Fruit fly (Drosophila melanogaster): ENCODE results near the gene dnt.

Gene dnt

DNA sequence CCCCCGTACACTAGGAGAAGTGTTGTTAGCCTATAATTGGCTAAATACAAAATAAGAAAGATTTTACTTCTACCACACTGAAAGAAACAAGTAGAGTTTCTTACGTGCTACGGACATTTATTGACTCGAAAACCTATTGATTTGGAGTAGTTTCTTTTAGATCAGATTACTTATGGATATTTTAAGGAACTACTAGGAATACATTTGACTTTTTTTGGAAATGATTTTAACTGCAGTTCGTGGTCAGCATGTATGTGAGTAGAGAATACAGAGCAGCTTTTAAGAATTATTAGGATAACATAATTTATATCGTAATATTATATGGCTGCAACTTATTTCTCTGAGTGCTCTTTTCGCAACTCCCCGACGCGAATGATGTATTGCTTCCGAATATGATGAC lies 48.4 kb downstream of the dnt start (continued):
- TF ChIP-seq lola (GFP tag; optimal IDR thresholded peaks at IDR 0.05), result peak in 1 of 3 experiments; percentile 17
- TF ChIP-seq Abd-B (GFP tag; optimal IDR thresholded peaks at IDR 0.05), result peak; percentile 1
- no peak for TF ChIP-seq Sry-β (GFP tag; optimal IDR thresholded peaks at IDR 0.05)
- TF ChIP-seq GATAe (GFP tag; conservative IDR thresholded peaks at IDR 0.05), result no peak
- TF ChIP-seq fu2 (GFP tag; optimal IDR thresholded peaks at IDR 0.05), result no peak

DNA sequence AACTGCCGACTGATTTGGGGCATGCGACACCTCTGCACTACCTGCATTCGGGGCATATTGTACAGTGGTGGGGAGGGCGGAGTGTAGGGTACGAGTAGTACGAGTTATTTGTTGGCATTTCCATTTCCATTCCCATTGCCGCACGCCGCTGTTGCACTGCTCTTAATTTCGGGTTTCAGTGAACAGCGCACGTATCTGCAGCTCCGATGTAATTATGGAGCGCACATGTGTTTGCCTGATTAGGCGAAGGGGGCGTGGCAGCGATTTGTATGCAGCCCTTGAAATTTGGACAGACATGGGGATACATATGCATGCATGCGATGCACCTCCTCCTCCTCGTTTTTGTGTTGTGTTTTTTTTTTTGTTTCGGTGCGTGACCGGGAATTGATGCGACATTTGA lies 49.6 kb downstream of the dnt start:
- no peak for TF ChIP-seq ems (GFP tag; optimal IDR thresholded peaks at IDR 0.05)
- TF ChIP-seq tll (GFP tag; optimal IDR thresholded peaks at IDR 0.05), result no peak
- no peak for TF ChIP-seq Dad (GFP tag; optimal IDR thresholded peaks at IDR 0.05)
- TF ChIP-seq Ets97D (GFP tag; optimal IDR thresholded peaks at IDR 0.05), result no peak
- peak; percentile 21 for TF ChIP-seq D19B (GFP tag; optimal IDR thresholded peaks at IDR 0.05)
- no peak for TF ChIP-seq NC2β (GFP tag; optimal IDR thresholded peaks at IDR 0.05)
- TF ChIP-seq Jarid2 (GFP tag; optimal IDR thresholded peaks at IDR 0.05), result no peak
- no peak for TF ChIP-seq CG3847 (GFP tag; IDR thresholded peaks at IDR 0.05)
- TF ChIP-seq Meics (GFP tag; optimal IDR thresholded peaks at IDR 0.05), result no peak
- TF ChIP-seq twi (tag; optimal IDR thresholded peaks at IDR 0.05), result peak; percentile 93
- TF ChIP-seq Optix (GFP tag; IDR thresholded peaks at IDR 0.05), result 0 out of 3 replicates have a peak, but pooled peaks have one; percentile 19
- TF ChIP-seq hth (optimal IDR thresholded peaks at IDR 0.05), result no peak
- no peak for TF ChIP-seq D (optimal IDR thresholded peaks at IDR 0.05)
- TF ChIP-seq D (GFP tag; optimal IDR thresholded peaks at IDR 0.05), result no peak
- TF ChIP-seq CG11560 (tag; IDR thresholded peaks at IDR 0.05), result no peak
- no peak for TF ChIP-seq hkb (optimal IDR thresholded peaks at IDR 0.05)
- no peak for TF ChIP-seq hkb (GFP tag; IDR thresholded peaks at IDR 0.05)
- TF ChIP-seq CG15269 (tag; optimal IDR thresholded peaks at IDR 0.05), result no peak
- TF ChIP-seq BtbVII (GFP tag; optimal IDR thresholded peaks at IDR 0.05), result no peak
- TF ChIP-seq CG18764 (GFP tag; optimal IDR thresholded peaks at IDR 0.05), result no peak
- TF ChIP-seq CG18011 (GFP tag; optimal IDR thresholded peaks at IDR 0.05), result no peak
- no peak for TF ChIP-seq lilli (GFP tag; optimal IDR thresholded peaks at IDR 0.05)
- TF ChIP-seq Dref (GFP tag; IDR thresholded peaks at IDR 0.05), result no peak
- no peak for TF ChIP-seq psq (GFP tag; optimal IDR thresholded peaks at IDR 0.05)
- no peak for TF ChIP-seq E2f1 (GFP tag; IDR thresholded peaks at IDR 0.05)
- no peak for TF ChIP-seq CG7928 (GFP tag; optimal IDR thresholded peaks at IDR 0.05)
- TF ChIP-seq D19A (tag; optimal IDR thresholded peaks at IDR 0.05), result no peak
- TF ChIP-seq HmgD (GFP tag; optimal IDR thresholded peaks at IDR 0.05), result no peak
- TF ChIP-seq CG34376 (GFP tag; optimal IDR thresholded peaks at IDR 0.05), result no peak
- peak; percentile 92 for TF ChIP-seq CG3065 (GFP tag; optimal IDR thresholded peaks at IDR 0.05)
- TF ChIP-seq CG13624 (GFP tag; optimal IDR thresholded peaks at IDR 0.05), result no peak
- TF ChIP-seq Ssrp (tag; optimal IDR thresholded peaks at IDR 0.05), result no peak
- no peak for TF ChIP-seq CG15011 (GFP tag; optimal IDR thresholded peaks at IDR 0.05)
- TF ChIP-seq YL-1 (GFP tag; optimal IDR thresholded peaks at IDR 0.05), result no peak
- TF ChIP-seq CG14965 (GFP tag; optimal IDR thresholded peaks at IDR 0.05; ENCODE audit: borderline replicate concordance), result no peak
- TF ChIP-seq zfh1 (GFP tag; IDR thresholded peaks at IDR 0.05), result 0 out of 3 replicates have a peak, but pooled peaks have one; percentile 25
- no peak for TF ChIP-seq Usf (GFP tag; optimal IDR thresholded peaks at IDR 0.05)
- TF ChIP-seq sqz (GFP tag; optimal IDR thresholded peaks at IDR 0.05), result peak; percentile 26
- TF ChIP-seq emc (GFP tag; optimal IDR thresholded peaks at IDR 0.05), result no peak
- TF ChIP-seq CG4730 (GFP tag; IDR thresholded peaks at IDR 0.05), result no peak
- no peak for TF ChIP-seq lov (optimal IDR thresholded peaks at IDR 0.05)
- TF ChIP-seq lov (GFP tag; IDR thresholded peaks at IDR 0.05), result peak; percentile 69; the same call in 1 of the 3 replicates
- no peak for TF ChIP-seq CG32767 (GFP tag; IDR thresholded peaks at IDR 0.05)
- no peak for TF ChIP-seq Blimp-1 (GFP tag; optimal IDR thresholded peaks at IDR 0.05)
- TF ChIP-seq Pdp1 (GFP tag; optimal IDR thresholded peaks at IDR 0.05), result no peak
- no peak for TF ChIP-seq Atf3 (GFP tag; optimal IDR thresholded peaks at IDR 0.05)

Data from whole organism, embryonic.